Fruit fly (Drosophila melanogaster) S2 (cell line): ENCODE results near the gene ea.

Experiments used
- CG8478 ChIP-seq: fragments of >200 bp; optimal IDR thresholded peaks from 2 replicates; lab custom pipeline; 2018
- CTCF ChIP-seq, 2 experiments: fragments of >200 bp; optimal IDR thresholded peaks; 2 replicates each; lab custom pipeline; 2018

- TF ChIP-seq CG8478 (lab: Kevin White, UChicago) = no peak
- TF ChIP-seq CTCF (optimal IDR thresholded peaks at IDR 0.05; lab: Kevin White, UChicago) = peak; percentile 4 to 23
Measured at dm6 chr3R:15330472-15330871, 1.9 kb downstream of the ea start, which contains the start of gene mRpL9.
